Worm (Caenorhabditis elegans) whole organism, L1 larva: ENCODE data around the gene Y24D9A.6.

Experiments
- C04F5.9 ChIP-seq: sonication (generic microtip); optimal IDR thresholded peaks from 2 replicates; lab custom pipeline; 2016; ENCODE audit warnings: missing genetic modification characterization, missing compliant biosample characterization
- C16A3.4 ChIP-seq: fragments of 150-350 bp; optimal IDR thresholded peaks from 2 replicates; lab custom pipeline; 2014; ENCODE audit warnings: missing biosample characterization, missing genetic modification characterization
- Y116A8C.19 ChIP-seq: sonication (generic microtip); optimal IDR thresholded peaks from 2 replicates; lab custom pipeline; 2016; ENCODE audit warnings: missing compliant biosample characterization, missing genetic modification characterization, borderline replicate concordance
- aha-1 ChIP-seq: fragments of 150-350 bp; optimal IDR thresholded peaks from 2 replicates; lab custom pipeline; 2014; ENCODE audit warnings: missing biosample characterization, missing genetic modification characterization
- ceh-90 ChIP-seq: sonication (generic microtip); optimal IDR thresholded peaks from 2 replicates; lab custom pipeline; 2016; ENCODE audit warnings: missing genetic modification characterization, missing compliant biosample characterization
- dsc-1 ChIP-seq: sonication (generic microtip); optimal IDR thresholded peaks from 2 replicates; lab custom pipeline; 2016; ENCODE audit warnings: mild to moderate bottlenecking, missing genetic modification characterization, missing compliant biosample characterization
- efl-1 ChIP-seq, 4 experiments: fragments of 150-350 bp; optimal IDR thresholded peaks in 3 of 4; peaks in 1 of 4; 1 replicate in 1 of 4; 2 replicates in 3 of 4; lab custom pipeline; 2014; ENCODE audit warnings: missing biosample characterization in 2 of 4, missing genetic modification characterization in 2 of 4, missing genetic modification reagents in 2 of 4
- efl-3 ChIP-seq: fragments of 200-800 bp; sonication (Bioruptor generic); optimal IDR thresholded peaks from 2 replicates; lab custom pipeline; 2018; ENCODE audit warnings: mild to moderate bottlenecking, missing genetic modification characterization, missing compliant biosample characterization
- egl-13 ChIP-seq: sonication (generic microtip); optimal IDR thresholded peaks from 2 replicates; lab custom pipeline; 2016; ENCODE audit warnings: missing genotype, missing genetic modification reagents, missing genetic modification characterization, missing compliant biosample characterization
- ets-5 ChIP-seq: fragments of 200-800 bp; sonication (Bioruptor generic); IDR thresholded peaks from 2 replicates; pipeline ENCODE4 v1.3.6; 2022; ENCODE audit warnings: missing genetic modification characterization, missing compliant biosample characterization
- fkh-10 ChIP-seq: sonication (generic microtip); optimal IDR thresholded peaks from 2 replicates; lab custom pipeline; 2017; ENCODE audit warnings: missing biosample characterization, missing genetic modification reagents, missing genetic modification characterization
- fkh-4 ChIP-seq: sonication (generic microtip); optimal IDR thresholded peaks from 2 replicates; lab custom pipeline; 2016; ENCODE audit warnings: missing compliant biosample characterization, missing genetic modification characterization, borderline replicate concordance
- fkh-8 ChIP-seq: sonication (generic microtip); optimal IDR thresholded peaks from 2 replicates; lab custom pipeline; 2016; ENCODE audit warnings: mild to moderate bottlenecking, missing genetic modification characterization, missing compliant biosample characterization
- hlh-4 ChIP-seq: sonication (generic microtip); optimal IDR thresholded peaks from 2 replicates; lab custom pipeline; 2016; ENCODE audit warnings: mild to moderate bottlenecking, missing genetic modification characterization, missing compliant biosample characterization
- hpl-2 ChIP-seq: fragments of 150-350 bp; optimal IDR thresholded peaks from 2 replicates; lab custom pipeline; 2014; ENCODE audit warnings: missing biosample characterization, missing genetic modification reagents, missing genetic modification characterization
- irx-1 ChIP-seq: sonication (generic microtip); optimal IDR thresholded peaks from 2 replicates; lab custom pipeline; 2016; ENCODE audit warnings: missing genetic modification characterization, missing compliant biosample characterization
- lin-13 ChIP-seq: fragments of 150-350 bp; optimal IDR thresholded peaks from 2 replicates; lab custom pipeline; 2014; ENCODE audit warnings: missing biosample characterization, missing genetic modification reagents, missing genetic modification characterization
- lin-14 ChIP-seq: fragments of 200-800 bp; sonication (Bioruptor generic); optimal IDR thresholded peaks from 2 replicates; lab custom pipeline; 2018; ENCODE audit warnings: mild to moderate bottlenecking, missing genetic modification characterization, moderate library complexity, missing compliant biosample characterization
- lin-39 ChIP-seq: fragments of 150-350 bp; optimal IDR thresholded peaks from 2 replicates; lab custom pipeline; 2014; ENCODE audit warnings: missing biosample characterization, missing genetic modification reagents, missing genetic modification characterization
- lir-3 ChIP-seq: sonication (generic microtip); optimal IDR thresholded peaks from 2 replicates; lab custom pipeline; 2016; ENCODE audit warnings: mild to moderate bottlenecking, missing genetic modification characterization, moderate library complexity, missing compliant biosample characterization; ENCODE audit not compliant: poor library complexity
- mdl-1 ChIP-seq, 2 experiments: fragments of 150-350 bp; optimal IDR thresholded peaks; 2 replicates each; lab custom pipeline; 2014 to 2017; ENCODE audit warnings: missing biosample characterization in 2 of 2, missing genetic modification characterization in 2 of 2, inconsistent platforms in 1 of 2
- mef-2 ChIP-seq: fragments of 150-350 bp; optimal IDR thresholded peaks from 2 replicates; lab custom pipeline; 2014; ENCODE audit warnings: missing biosample characterization, missing genetic modification characterization
- mep-1 ChIP-seq: fragments of 150-350 bp; optimal IDR thresholded peaks from 2 replicates; lab custom pipeline; 2014; ENCODE audit warnings: missing biosample characterization, missing genetic modification characterization
- nhr-12 ChIP-seq: sonication (generic microtip); optimal IDR thresholded peaks from 2 replicates; lab custom pipeline; 2017; ENCODE audit warnings: missing biosample characterization, missing genetic modification characterization
- nhr-71 ChIP-seq: sonication (generic microtip); optimal IDR thresholded peaks from 2 replicates; lab custom pipeline; 2016; ENCODE audit warnings: mild to moderate bottlenecking, missing genetic modification characterization, moderate library complexity, missing compliant biosample characterization
- nhr-84 ChIP-seq: sonication (generic microtip); optimal IDR thresholded peaks from 2 replicates; lab custom pipeline; 2017; ENCODE audit warnings: missing biosample characterization, missing genetic modification characterization
- pax-3 ChIP-seq: fragments of 200-800 bp; sonication (Bioruptor generic); optimal IDR thresholded peaks from 2 replicates; lab custom pipeline; 2018; ENCODE audit warnings: mild to moderate bottlenecking, missing genetic modification characterization, moderate library complexity, missing compliant biosample characterization
- pqm-1 ChIP-seq: sonication (generic microtip); optimal IDR thresholded peaks from 3 replicates; lab custom pipeline; 2017; ENCODE audit warnings: missing biosample characterization, missing genetic modification characterization
- rnt-1 ChIP-seq: sonication (generic microtip); optimal IDR thresholded peaks from 2 replicates; lab custom pipeline; 2016; ENCODE audit warnings: mild to moderate bottlenecking, missing genetic modification characterization, moderate library complexity, missing compliant biosample characterization
- snpc-4 ChIP-seq: fragments of 150-350 bp; optimal IDR thresholded peaks from 2 replicates; lab custom pipeline; 2014; ENCODE audit warnings: missing biosample characterization, missing genetic modification characterization
- sox-4 ChIP-seq: sonication (generic microtip); optimal IDR thresholded peaks from 2 replicates; lab custom pipeline; 2016; ENCODE audit warnings: missing genetic modification characterization, missing compliant biosample characterization
- sup-37 ChIP-seq: fragments of 200-800 bp; sonication (Bioruptor generic); optimal IDR thresholded peaks from 2 replicates; lab custom pipeline; 2018; ENCODE audit warnings: mild to moderate bottlenecking, missing genetic modification characterization, missing compliant biosample characterization
- tbx-2 ChIP-seq: sonication (generic microtip); optimal IDR thresholded peaks from 2 replicates; lab custom pipeline; 2016; ENCODE audit warnings: missing genetic modification characterization, missing compliant biosample characterization
- tlp-1 ChIP-seq: fragments of 150-350 bp; optimal IDR thresholded peaks from 2 replicates; lab custom pipeline; 2014; ENCODE audit warnings: missing biosample characterization, missing genetic modification characterization
- unc-62 ChIP-seq: fragments of 150-350 bp; optimal IDR thresholded peaks from 2 replicates; lab custom pipeline; 2014; ENCODE audit warnings: missing biosample characterization, missing genetic modification reagents, missing genetic modification characterization
- unc-86 ChIP-seq: sonication (generic microtip); optimal IDR thresholded peaks from 2 replicates; lab custom pipeline; 2016; ENCODE audit warnings: missing genetic modification characterization, missing compliant biosample characterization
- vab-15 ChIP-seq: sonication (generic microtip); optimal IDR thresholded peaks from 2 replicates; lab custom pipeline; 2017; ENCODE audit warnings: missing genotype, mild to moderate bottlenecking, missing genetic modification characterization, missing compliant biosample characterization
- xbp-1 ChIP-seq: sonication (generic microtip); optimal IDR thresholded peaks from 2 replicates; lab custom pipeline; 2016; ENCODE audit warnings: missing genetic modification characterization, missing compliant biosample characterization
- zag-1 ChIP-seq: fragments of 150-350 bp; optimal IDR thresholded peaks from 2 replicates; lab custom pipeline; 2014; ENCODE audit warnings: missing biosample characterization, missing genetic modification characterization
- ztf-11 ChIP-seq, 2 experiments: sonication (generic microtip); optimal IDR thresholded peaks; 2 replicates each; lab custom pipeline; 2016 to 2017; ENCODE audit warnings: missing genetic modification characterization in 2 of 2, missing biosample characterization in 1 of 2, missing compliant biosample characterization in 1 of 2

The Y24D9A.6 gene

ce11 chrIV:4445711-4446290, 45.6 kb upstream of the Y24D9A.6 start, which contains the start of the genes wapl-1 and htz-1 (continued):
- TF ChIP-seq sox-4 (tag; lab: Kevin White, UChicago): peak; percentile 89
- TF ChIP-seq hlh-4: no peak
- TF ChIP-seq sup-37 (GFP tag; lab: Kevin White, UChicago): peak; percentile 81
- TF ChIP-seq C04F5.9 (tag; lab: Kevin White, UChicago): peak; percentile 89
- peak; percentile 84 for TF ChIP-seq snpc-4 (tag; lab: Kevin White, UChicago)
- peak; percentile 97 for TF ChIP-seq C16A3.4
- peak; percentile 90 for TF ChIP-seq egl-13 (tag; lab: Kevin White, UChicago)
- TF ChIP-seq vab-15 (tag; lab: Kevin White, UChicago): peak; percentile 88
- peak; percentile 97 for TF ChIP-seq lin-14 (GFP tag; lab: Kevin White, UChicago)
- TF ChIP-seq mef-2 (tag; lab: Kevin White, UChicago): peak; percentile 91
- peak; percentile 98 for TF ChIP-seq xbp-1 (tag; lab: Kevin White, UChicago)
- TF ChIP-seq nhr-12 (tag; lab: Kevin White, UChicago): no peak
- no peak for TF ChIP-seq pqm-1 (tag; lab: Kevin White, UChicago)
- peak; percentile 84 for TF ChIP-seq lin-39 (tag; lab: Kevin White, UChicago)
- TF ChIP-seq hpl-2: peak; percentile 87
- peak; percentile 98 for TF ChIP-seq lin-13 (GFP tag; lab: Kevin White, UChicago)
- peak; percentile 60 for TF ChIP-seq aha-1
- TF ChIP-seq lir-3: peak; percentile 84
- TF ChIP-seq ets-5 (GFP tag; lab: Robert Waterston, UW): no peak
- no peak for TF ChIP-seq fkh-4 (tag; lab: Kevin White, UChicago)
- peak; percentile 98 for TF ChIP-seq nhr-71 (tag; lab: Kevin White, UChicago)
- TF ChIP-seq unc-62: no peak
- peak; percentile 97 for TF ChIP-seq tbx-2 (tag; lab: Kevin White, UChicago)
- TF ChIP-seq tlp-1: no peak
- peak in 1 of 2 experiments; percentile 94 for TF ChIP-seq mdl-1 (tag; optimal IDR thresholded peaks at IDR 0.05; lab: Kevin White, UChicago)
- TF ChIP-seq dsc-1: peak; percentile 95
- peak; percentile 91 for TF ChIP-seq irx-1
- TF ChIP-seq mep-1 (tag; lab: Kevin White, UChicago): peak; percentile 97
- TF ChIP-seq fkh-10: peak; percentile 92
- TF ChIP-seq zag-1 (tag; lab: Kevin White, UChicago): peak; percentile 52
- peak; percentile 96 for TF ChIP-seq rnt-1 (tag; lab: Kevin White, UChicago)
- peak in 1 of 2 experiments; percentile 93 for TF ChIP-seq ztf-11 (tag; optimal IDR thresholded peaks at IDR 0.05; lab: Kevin White, UChicago)
- peak; percentile 44 for TF ChIP-seq efl-3 (GFP tag; lab: Kevin White, UChicago)

DNA sequence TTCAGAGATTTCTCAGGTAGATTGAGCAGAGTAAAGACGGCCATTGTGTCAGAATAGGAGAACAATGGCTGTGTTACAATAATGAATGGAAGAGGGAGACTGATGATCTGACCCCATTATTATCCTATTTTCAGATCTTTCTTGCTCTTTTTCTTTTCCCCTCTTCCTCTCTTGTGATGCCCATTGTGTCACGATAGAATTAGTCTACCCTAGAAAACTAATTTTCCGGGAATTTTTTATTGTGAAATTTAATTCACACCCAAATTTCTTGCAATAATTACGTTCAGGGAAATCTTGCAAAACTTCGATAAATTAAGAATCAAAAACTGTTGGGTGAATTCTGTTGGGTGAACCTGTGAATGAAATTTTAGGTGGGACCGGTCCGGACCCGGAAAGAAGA, 40.9 kb upstream of the Y24D9A.6 start, which contains the start of gene fbxb-75:
Gene fbxb-75 (minus strand): TSS at position 101 of the 400 bp plus-strand sequence.
- TF ChIP-seq nhr-84 (tag; lab: Kevin White, UChicago) (no peak), Y116A8C.19 (tag; lab: Kevin White, UChicago) (no peak), efl-1 (optimal IDR thresholded peaks at IDR 0.05; lab: Kevin White, UChicago) (no peak), efl-1 (GFP tag; optimal IDR thresholded peaks at IDR 0.05 in 1 of 2; lab: Kevin White, UChicago) (no peak), lir-3 (no peak), irx-1 (no peak), unc-86 (no peak)

ce11 chrIV:4439190-4439589, 39.0 kb upstream of the Y24D9A.6 start, which contains the start of gene fbxb-74:
fbxb-74 (minus strand) TSS chrIV:4439290.
- TF ChIP-seq ceh-90 (no peak), pax-3 (tag; lab: Kevin White, UChicago) (no peak), fkh-8 (tag; lab: Kevin White, UChicago) (no peak), C04F5.9 (tag; lab: Kevin White, UChicago) (no peak), lin-14 (GFP tag; lab: Kevin White, UChicago) (no peak)
